Fruit fly (Drosophila melanogaster): Measurements from ENCODE around the gene CG33268.

DNA sequence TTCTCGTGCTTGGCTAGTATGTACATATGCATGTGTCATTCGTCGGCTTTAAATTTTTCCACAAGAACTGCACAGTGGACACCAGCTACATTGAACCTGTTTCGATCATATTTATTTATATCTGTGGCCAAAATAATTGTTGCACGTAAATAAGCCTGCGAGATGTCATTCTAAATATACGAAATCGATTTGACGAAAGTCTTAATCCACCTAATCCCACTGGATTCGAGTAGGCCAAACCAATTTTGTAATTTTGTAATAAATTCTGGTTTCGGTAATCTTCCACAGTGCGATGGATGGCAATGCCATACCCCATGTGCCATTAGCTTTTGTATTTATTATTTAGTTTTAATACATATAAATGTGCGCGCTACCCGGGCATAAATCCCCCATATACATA lies 48.1 kb downstream of the CG33268 start:
- TF ChIP-seq Abd-B (GFP tag; optimal IDR thresholded peaks at IDR 0.05) (no peak), Myc (optimal IDR thresholded peaks at IDR 0.05) (no peak), Jra (GFP tag; optimal IDR thresholded peaks at IDR 0.05) (no peak), N (GFP tag; optimal IDR thresholded peaks at IDR 0.05) (no peak), psq (GFP tag; optimal IDR thresholded peaks at IDR 0.05) (no peak), Mio (GFP tag; optimal IDR thresholded peaks at IDR 0.05) (no peak)

Measured in whole organism, wandering third instar larva.